Worm (Caenorhabditis elegans): ENCODE data around the gene gpa-2.

DNA sequence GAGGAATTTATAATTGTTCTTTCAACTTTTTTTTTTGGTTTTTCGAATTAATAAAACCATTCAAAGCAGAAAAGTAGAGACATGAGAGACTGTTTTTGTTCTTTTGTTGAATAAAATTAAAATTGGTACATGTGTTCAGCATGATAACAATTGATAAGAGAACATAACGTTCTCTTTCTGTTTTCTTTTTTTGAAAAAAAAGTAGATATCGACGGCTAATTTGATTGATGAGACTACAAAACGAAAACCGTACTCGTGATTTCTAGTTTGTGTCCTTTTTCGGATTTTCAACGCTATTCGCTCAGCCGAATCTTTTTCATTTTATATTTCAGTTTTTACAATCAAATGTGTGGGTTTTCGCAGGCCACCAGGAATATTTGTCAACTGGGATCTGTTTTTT lies 25.4 kb upstream of the gpa-2 start, which contains the start of gene C08D8.1:
- TF ChIP-seq unc-39 (tag; optimal IDR thresholded peaks at IDR 0.05), result no peak
- no peak for TF ChIP-seq elt-1 (tag; optimal IDR thresholded peaks at IDR 0.05; ENCODE audit: borderline replicate concordance, insufficient read depth)
- no peak for TF ChIP-seq pha-4 (tag; optimal IDR thresholded peaks at IDR 0.05)
- TF ChIP-seq sptf-1 (tag; optimal IDR thresholded peaks at IDR 0.05), result no peak
- no peak for TF ChIP-seq lsy-2 (tag; optimal IDR thresholded peaks at IDR 0.05)

Data from whole organism, mixed stage, embryonic.